Fruit fly (Drosophila melanogaster): ENCODE measurements around the gene CG42638.
A peak's percentile ranks its signal among the peaks of the same experiment; 100 is the strongest.

The CG42638 gene

dm6 chr3L:19701106-19701505 lies 48.4 kb downstream of the CG42638 start:
- TF ChIP-seq brk (GFP tag; optimal IDR thresholded peaks at IDR 0.05) (no peak), psq (GFP tag; optimal IDR thresholded peaks at IDR 0.05) (no peak), usp (GFP tag; optimal IDR thresholded peaks at IDR 0.05) (no peak), GATAd (GFP tag; optimal IDR thresholded peaks at IDR 0.05) (no peak), Jra (GFP tag; optimal IDR thresholded peaks at IDR 0.05) (no peak), Myc (optimal IDR thresholded peaks at IDR 0.05) (no peak), HLH106 (tag; optimal IDR thresholded peaks at IDR 0.05) (no peak), Mio (GFP tag; optimal IDR thresholded peaks at IDR 0.05) (no peak), dl (GFP tag; optimal IDR thresholded peaks at IDR 0.05; ENCODE audit: insufficient read depth in 1 of 2, partially characterized antibody in 2 of 2) (no peak), Vsx2 (GFP tag; optimal IDR thresholded peaks at IDR 0.05; ENCODE audit: partially characterized antibody) (no peak), dsf (GFP tag; optimal IDR thresholded peaks at IDR 0.05; ENCODE audit: borderline replicate concordance) (no peak), Abd-B (GFP tag; optimal IDR thresholded peaks at IDR 0.05) (no peak), fru (GFP tag; optimal IDR thresholded peaks at IDR 0.05) (no peak), Rel (GFP tag; optimal IDR thresholded peaks at IDR 0.05) (no peak), Rel (tag; optimal IDR thresholded peaks at IDR 0.05) (no peak), foxo (GFP tag; optimal IDR thresholded peaks at IDR 0.05) (no peak), Dfd (GFP tag; optimal IDR thresholded peaks at IDR 0.05) (no peak), sage (GFP tag; optimal IDR thresholded peaks at IDR 0.05) (no peak), Hr78 (GFP tag; optimal IDR thresholded peaks at IDR 0.05) (no peak)

- TF ChIP-seq woc (GFP tag; optimal IDR thresholded peaks at IDR 0.05) (no peak), Hr78 (GFP tag; optimal IDR thresholded peaks at IDR 0.05) (no peak), lola (GFP tag; optimal IDR thresholded peaks at IDR 0.05) (no peak), Jra (GFP tag; optimal IDR thresholded peaks at IDR 0.05) (no peak), dmrt93B (GFP tag; optimal IDR thresholded peaks at IDR 0.05) (no peak), Dfd (GFP tag; optimal IDR thresholded peaks at IDR 0.05) (no peak), Abd-B (GFP tag; optimal IDR thresholded peaks at IDR 0.05) (no peak), psq (GFP tag; optimal IDR thresholded peaks at IDR 0.05) (no peak), CG9705 (GFP tag; optimal IDR thresholded peaks at IDR 0.05) (no peak), br (GFP tag; optimal IDR thresholded peaks at IDR 0.05) (no peak), N (GFP tag; optimal IDR thresholded peaks at IDR 0.05) (no peak), Mio (GFP tag; optimal IDR thresholded peaks at IDR 0.05) (no peak), ey (GFP tag; optimal IDR thresholded peaks at IDR 0.05) (no peak), h (GFP tag; optimal IDR thresholded peaks at IDR 0.05) (no peak), GATAd (GFP tag; optimal IDR thresholded peaks at IDR 0.05) (no peak), dl (GFP tag; optimal IDR thresholded peaks at IDR 0.05; ENCODE audit: insufficient read depth in 1 of 2, partially characterized antibody in 2 of 2) (no peak)
Observed at dm6 chr3L:19700463-19700862, 49.1 kb downstream of the CG42638 start.

dm6 chr3L:19699651-19700050 lies 49.9 kb downstream of the CG42638 start:
- TF ChIP-seq rgr (GFP tag; optimal IDR thresholded peaks at IDR 0.05) (peak; percentile 16), foxo (GFP tag; optimal IDR thresholded peaks at IDR 0.05) (peak in 1 of 2 experiments; percentile 35), HLH106 (tag; optimal IDR thresholded peaks at IDR 0.05) (no peak), ey (GFP tag; optimal IDR thresholded peaks at IDR 0.05) (no peak), sv (GFP tag; optimal IDR thresholded peaks at IDR 0.05) (peak; percentile 14), fru (GFP tag; optimal IDR thresholded peaks at IDR 0.05) (peak; percentile 11), h (GFP tag; optimal IDR thresholded peaks at IDR 0.05) (peak; percentile 25), psq (GFP tag; optimal IDR thresholded peaks at IDR 0.05) (no peak), Hnf4 (GFP tag; optimal IDR thresholded peaks at IDR 0.05) (no peak)

- TF ChIP-seq h (GFP tag; optimal IDR thresholded peaks at IDR 0.05) (no peak), ey (GFP tag; optimal IDR thresholded peaks at IDR 0.05) (no peak), psq (GFP tag; optimal IDR thresholded peaks at IDR 0.05) (peak; percentile 23), Dif (GFP tag; optimal IDR thresholded peaks at IDR 0.05; ENCODE audit: partially characterized antibody) (no peak), CG32264 (GFP tag; optimal IDR thresholded peaks at IDR 0.05) (no peak), Vsx2 (GFP tag; optimal IDR thresholded peaks at IDR 0.05; ENCODE audit: partially characterized antibody) (no peak)
Observed at dm6 chr3L:19698651-19699050, 50.9 kb downstream of the CG42638 start.

- TF ChIP-seq psq (GFP tag; optimal IDR thresholded peaks at IDR 0.05) (no peak), dmrt93B (GFP tag; optimal IDR thresholded peaks at IDR 0.05) (no peak), ey (GFP tag; optimal IDR thresholded peaks at IDR 0.05) (no peak), sage (GFP tag; optimal IDR thresholded peaks at IDR 0.05) (no peak), woc (GFP tag; optimal IDR thresholded peaks at IDR 0.05) (no peak), fru (GFP tag; optimal IDR thresholded peaks at IDR 0.05) (no peak), brk (GFP tag; optimal IDR thresholded peaks at IDR 0.05) (no peak), Jra (GFP tag; optimal IDR thresholded peaks at IDR 0.05) (no peak), Hnf4 (GFP tag; optimal IDR thresholded peaks at IDR 0.05) (no peak), CG32264 (GFP tag; optimal IDR thresholded peaks at IDR 0.05) (no peak), Rel (GFP tag; optimal IDR thresholded peaks at IDR 0.05) (no peak), Rel (tag; optimal IDR thresholded peaks at IDR 0.05) (no peak), Vsx2 (GFP tag; optimal IDR thresholded peaks at IDR 0.05; ENCODE audit: partially characterized antibody) (no peak), Mio (GFP tag; optimal IDR thresholded peaks at IDR 0.05) (no peak), dsf (GFP tag; optimal IDR thresholded peaks at IDR 0.05; ENCODE audit: borderline replicate concordance) (no peak), br (GFP tag; optimal IDR thresholded peaks at IDR 0.05) (no peak)
Observed at dm6 chr3L:19697395-19697978, 52.1 kb downstream of the CG42638 start.

Data from whole organism, wandering third instar larva.